Worm (Caenorhabditis elegans) whole organism, young adult: ENCODE data around the gene T03G11.9.

Experiments used
- D2030.7 ChIP-seq: fragments of 200-800 bp; sonication (Bioruptor generic); IDR thresholded peaks from 2 replicates; pipeline ENCODE4 v1.3.6; 2022; ENCODE audit warnings: missing genetic modification reagents, missing genetic modification characterization, missing compliant biosample characterization
- ZK185.1 ChIP-seq: sonication (generic microtip); optimal IDR thresholded peaks from 2 replicates; lab custom pipeline; 2016; ENCODE audit warnings: mild to moderate bottlenecking, missing genetic modification characterization, missing compliant biosample characterization; ENCODE audit not compliant: poor library complexity, severe bottlenecking
- ama-1 ChIP-seq, 3 experiments: fragments of 150-350 bp in 1 of 3; sonication (generic microtip) in 2 of 3; optimal IDR thresholded peaks; 2 replicates each; lab custom pipeline; 2014 to 2018; ENCODE audit warnings: missing biosample characterization in 2 of 3, missing genetic modification characterization in 2 of 3, missing genetic modification reagents in 2 of 3
- aptf-2 ChIP-seq: fragments of 200-800 bp; sonication (Bioruptor generic); conservative IDR thresholded peaks from 2 replicates; pipeline ENCODE4 v1.3.6; 2022; ENCODE audit warnings: missing genetic modification reagents, missing genetic modification characterization, missing compliant biosample characterization
- attf-3 ChIP-seq: fragments of 200-800 bp; sonication (Bioruptor generic); conservative IDR thresholded peaks from 2 replicates; pipeline ENCODE4 v1.3.6; 2022; ENCODE audit warnings: missing genetic modification reagents, missing genetic modification characterization, missing compliant biosample characterization
- mcd-1 ChIP-seq: fragments of 200-800 bp; sonication (Bioruptor generic); IDR thresholded peaks from 2 replicates; pipeline ENCODE4 v1.3.6; 2022; ENCODE audit warnings: missing genetic modification reagents, missing genetic modification characterization, missing compliant biosample characterization
- nhr-80 ChIP-seq: sonication (generic microtip); optimal IDR thresholded peaks from 2 replicates; lab custom pipeline; 2016; ENCODE audit warnings: missing genetic modification characterization, missing compliant biosample characterization
- repo-1 ChIP-seq: sonication (generic microtip); optimal IDR thresholded peaks from 2 replicates; lab custom pipeline; 2017; ENCODE audit warnings: mild to moderate bottlenecking, missing genetic modification characterization, missing compliant biosample characterization
- tlf-1 ChIP-seq: fragments of 200-800 bp; sonication (Bioruptor generic); optimal IDR thresholded peaks from 2 replicates; lab custom pipeline; 2018; ENCODE audit warnings: mild to moderate bottlenecking, missing genetic modification characterization, missing compliant biosample characterization
- unc-62 ChIP-seq: fragments of 150-350 bp; optimal IDR thresholded peaks from 2 replicates; lab custom pipeline; 2014; ENCODE audit warnings: missing biosample characterization, missing genetic modification reagents, missing genetic modification characterization

- TF ChIP-seq aptf-2 (GFP tag; lab: Robert Waterston, UW) (no peak), ama-1 (optimal IDR thresholded peaks at IDR 0.05; lab: Kevin White, UChicago) (no peak), ama-1 (GFP tag; optimal IDR thresholded peaks at IDR 0.05; lab: Kevin White, UChicago) (no peak), D2030.7 (GFP tag; lab: Robert Waterston, UW) (no peak), tlf-1 (GFP tag; lab: Kevin White, UChicago) (no peak), attf-3 (GFP tag; lab: Robert Waterston, UW) (no peak), nhr-80 (tag; lab: Kevin White, UChicago) (peak; percentile 41), unc-62 (GFP tag; lab: Kevin White, UChicago) (no peak), mcd-1 (no peak), repo-1 (tag; lab: Kevin White, UChicago) (no peak), ZK185.1 (tag; lab: Kevin White, UChicago) (no peak)
These were observed 18.4 kb downstream of the T03G11.9 start for ce11 chrX:5202399-5202798.
